Worm (Caenorhabditis elegans): Measurements from ENCODE around the gene snt-6.

Gene snt-6

ce11 chrII:732393-732792, 17.6 kb downstream of the snt-6 start:
- TF ChIP-seq ceh-9 (tag; optimal IDR thresholded peaks at IDR 0.05) (no peak), ceh-82 (tag; optimal IDR thresholded peaks at IDR 0.05) (no peak), ceh-28 (tag; optimal IDR thresholded peaks at IDR 0.05) (no peak), elt-2 (tag; optimal IDR thresholded peaks at IDR 0.05) (peak; percentile 13)

- no peak for TF ChIP-seq nhr-43 (tag; optimal IDR thresholded peaks at IDR 0.05; ENCODE audit: poor library complexity, severe bottlenecking)
- TF ChIP-seq lin-15B (tag; optimal IDR thresholded peaks at IDR 0.05) = peak; percentile 9
- no peak for TF ChIP-seq nhr-76 (tag; optimal IDR thresholded peaks at IDR 0.05)
These were observed 20.1 kb downstream of the snt-6 start for ce11 chrII:729931-730330.

- TF ChIP-seq nhr-76 (tag; optimal IDR thresholded peaks at IDR 0.05) (no peak), ceh-28 (tag; optimal IDR thresholded peaks at IDR 0.05) (peak; percentile 99), skn-1 (tag; optimal IDR thresholded peaks at IDR 0.05) (no peak), nhr-25 (tag; optimal IDR thresholded peaks at IDR 0.05) (no peak), tbx-2 (tag; optimal IDR thresholded peaks at IDR 0.05) (no peak), egl-27 (tag; optimal IDR thresholded peaks at IDR 0.05) (no peak), ZK546.5 (tag; optimal IDR thresholded peaks at IDR 0.05) (no peak)
These were observed 26.0 kb downstream of the snt-6 start for ce11 chrII:724004-724403.

ce11 chrII:723488-723887, 26.5 kb downstream of the snt-6 start, which contains the start of gene rfip-2:
TSS of gene rfip-2 (plus strand) at chrII:723788.
- TF ChIP-seq R02D3.7 (tag; optimal IDR thresholded peaks at IDR 0.05) (no peak), hmg-11 (tag; optimal IDR thresholded peaks at IDR 0.05) (no peak), nhr-67 (tag; optimal IDR thresholded peaks at IDR 0.05) (no peak), nhr-23 (tag; optimal IDR thresholded peaks at IDR 0.05) (no peak), fos-1 (tag; optimal IDR thresholded peaks at IDR 0.05) (no peak), elt-2 (tag; optimal IDR thresholded peaks at IDR 0.05) (no peak), pha-4 (tag; optimal IDR thresholded peaks at IDR 0.05) (no peak), nhr-76 (tag; optimal IDR thresholded peaks at IDR 0.05) (no peak), pqm-1 (tag; optimal IDR thresholded peaks at IDR 0.05) (no peak), nhr-237 (tag; optimal IDR thresholded peaks at IDR 0.05) (no peak), ztf-4 (tag; optimal IDR thresholded peaks at IDR 0.05) (no peak), zag-1 (tag; optimal IDR thresholded peaks at IDR 0.05) (no peak), eor-1 (tag; optimal IDR thresholded peaks at IDR 0.05) (no peak), mml-1 (tag; optimal IDR thresholded peaks at IDR 0.05) (no peak), egl-27 (tag; optimal IDR thresholded peaks at IDR 0.05) (no peak)

- no peak for TF ChIP-seq aly-2 (tag; optimal IDR thresholded peaks at IDR 0.05)
- TF ChIP-seq daf-12 (tag; optimal IDR thresholded peaks at IDR 0.05) = no peak
- no peak for TF ChIP-seq pha-4 (tag; optimal IDR thresholded peaks at IDR 0.05)
- no peak for TF ChIP-seq nhr-67 (tag; optimal IDR thresholded peaks at IDR 0.05)
These were observed 28.1 kb downstream of the snt-6 start for ce11 chrII:721931-722330.

- TF ChIP-seq nhr-28 (tag; optimal IDR thresholded peaks at IDR 0.05) (no peak), ZK546.5 (tag; optimal IDR thresholded peaks at IDR 0.05) (no peak), egl-5 (tag; optimal IDR thresholded peaks at IDR 0.05) (no peak), jun-1 (tag; optimal IDR thresholded peaks at IDR 0.05) (no peak), nhr-11 (tag; optimal IDR thresholded peaks at IDR 0.05) (no peak), mml-1 (tag; optimal IDR thresholded peaks at IDR 0.05) (no peak), nhr-76 (tag; optimal IDR thresholded peaks at IDR 0.05) (no peak), R02D3.7 (tag; optimal IDR thresholded peaks at IDR 0.05) (no peak), fos-1 (tag; optimal IDR thresholded peaks at IDR 0.05) (no peak), pqm-1 (tag; optimal IDR thresholded peaks at IDR 0.05) (no peak), ceh-82 (tag; optimal IDR thresholded peaks at IDR 0.05) (no peak), lin-15B (tag; optimal IDR thresholded peaks at IDR 0.05) (no peak), elt-2 (tag; optimal IDR thresholded peaks at IDR 0.05) (no peak), unc-62 (GFP tag; optimal IDR thresholded peaks at IDR 0.05) (no peak), hmg-11 (tag; optimal IDR thresholded peaks at IDR 0.05) (no peak), nhr-67 (tag; optimal IDR thresholded peaks at IDR 0.05) (no peak), unc-39 (tag; optimal IDR thresholded peaks at IDR 0.05) (no peak), nhr-23 (tag; optimal IDR thresholded peaks at IDR 0.05) (no peak), tbx-2 (tag; optimal IDR thresholded peaks at IDR 0.05) (no peak), nhr-12 (tag; optimal IDR thresholded peaks at IDR 0.05) (no peak)
These were observed 40.9 kb downstream of the snt-6 start, which contains the start of gene T02H6.1 for ce11 chrII:709081-709480. TSS of gene T02H6.1 (plus strand) at chrII:709381.

Data from whole organism, L3 larva.